Worm (Caenorhabditis elegans) whole organism, mixed stage, embryonic: Measurements from ENCODE around the gene clc-3.
A peak's percentile ranks its signal among the peaks of the same experiment; 100 is the strongest.

Experiments used
- ceh-39 ChIP-seq: fragments of 150-350 bp; optimal IDR thresholded peaks from 2 replicates; lab custom pipeline; 2014; ENCODE audit warnings: missing biosample characterization, missing genetic modification characterization
- lin-13 ChIP-seq: fragments of 150-350 bp; optimal IDR thresholded peaks from 2 replicates; lab custom pipeline; 2014; ENCODE audit warnings: missing biosample characterization, missing genetic modification characterization
- lin-32 ChIP-seq: fragments of 200-800 bp; sonication (Bioruptor generic); optimal IDR thresholded peaks from 2 replicates; lab custom pipeline; 2018; ENCODE audit warnings: mild to moderate bottlenecking, missing genetic modification characterization, missing compliant biosample characterization
- lsy-2 ChIP-seq: fragments of 150-350 bp; optimal IDR thresholded peaks from 2 replicates; lab custom pipeline; 2014; ENCODE audit warnings: missing biosample characterization, missing genetic modification characterization
- mls-2 ChIP-seq: sonication (generic microtip); optimal IDR thresholded peaks from 2 replicates; lab custom pipeline; 2016; ENCODE audit warnings: mild to moderate bottlenecking, missing genetic modification characterization, moderate library complexity, missing compliant biosample characterization
- nhr-12 ChIP-seq: fragments of 150-350 bp; optimal IDR thresholded peaks from 2 replicates; lab custom pipeline; 2014; ENCODE audit warnings: missing biosample characterization, missing genetic modification characterization
- nhr-237 ChIP-seq: fragments of 150-350 bp; optimal IDR thresholded peaks from 2 replicates; lab custom pipeline; 2014; ENCODE audit warnings: missing biosample characterization, missing genetic modification characterization
- nhr-28 ChIP-seq: fragments of 150-350 bp; optimal IDR thresholded peaks from 2 replicates; lab custom pipeline; 2014; ENCODE audit warnings: missing biosample characterization, missing genetic modification characterization
- nhr-76 ChIP-seq: sonication (generic microtip); optimal IDR thresholded peaks from 2 replicates; lab custom pipeline; 2017; ENCODE audit warnings: missing biosample characterization, missing genetic modification characterization
- pha-4 ChIP-seq: fragments of 150-350 bp; optimal IDR thresholded peaks from 2 replicates; lab custom pipeline; 2018; ENCODE audit warnings: missing biosample characterization, missing genetic modification reagents, missing genetic modification characterization
- snpc-4 ChIP-seq: fragments of 150-350 bp; optimal IDR thresholded peaks from 2 replicates; lab custom pipeline; 2014; ENCODE audit warnings: missing biosample characterization, missing genetic modification characterization

DNA sequence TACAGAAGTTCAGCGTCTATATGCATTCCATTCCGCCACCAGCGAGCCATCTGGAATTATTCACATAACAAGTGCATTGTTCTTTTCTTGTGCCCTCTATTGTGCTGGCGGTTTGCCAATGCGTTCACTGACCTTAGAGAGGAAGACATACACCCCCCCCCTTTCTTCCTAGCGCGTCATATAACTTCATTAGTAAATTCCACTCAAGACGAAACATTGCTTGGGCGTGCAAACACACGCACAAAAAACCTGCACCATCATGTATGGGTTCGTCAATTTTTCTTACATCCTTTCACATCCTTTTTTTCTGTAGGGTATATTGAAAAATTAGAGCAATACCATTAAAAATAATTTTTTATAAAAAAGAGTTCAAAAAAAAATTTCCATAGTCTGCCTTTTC is 23.0 kb downstream of the clc-3 start, which contains the start of gene ZK816.1:
- TF ChIP-seq lin-13 (tag; lab: Kevin White, UChicago) = no peak
- no peak for TF ChIP-seq nhr-28 (tag; lab: Kevin White, UChicago)
- no peak for TF ChIP-seq snpc-4 (tag; lab: Kevin White, UChicago)
- TF ChIP-seq lin-32 (GFP tag; lab: Kevin White, UChicago) = no peak
- peak; percentile 18 for TF ChIP-seq mls-2 (tag; lab: Kevin White, UChicago)
- no peak for TF ChIP-seq ceh-39
- no peak for TF ChIP-seq nhr-12 (tag; lab: Kevin White, UChicago)
- TF ChIP-seq nhr-76 (tag; lab: Kevin White, UChicago) = no peak
- no peak for TF ChIP-seq pha-4 (tag; lab: Kevin White, UChicago)
- TF ChIP-seq lsy-2 (tag; lab: Kevin White, UChicago) = no peak
- TF ChIP-seq nhr-237 (tag; lab: Kevin White, UChicago) = no peak
